Fruit fly (Drosophila melanogaster) whole organism, embryonic: Measurements from ENCODE around the gene tth.

Experiments
- Asciz ChIP-seq: fragments of 200-800 bp; sonication (Bioruptor generic); optimal IDR thresholded peaks from 2 replicates; lab custom pipeline; 2017; ENCODE audit warnings: missing biosample characterization, mild to moderate bottlenecking, missing genetic modification characterization, missing genetic modification reagents
- B-H2 ChIP-seq: fragments of 200-800 bp; sonication (Bioruptor generic); optimal IDR thresholded peaks from 2 replicates; lab custom pipeline; 2018; ENCODE audit warnings: missing biosample characterization, mild to moderate bottlenecking, missing genetic modification characterization
- C15 ChIP-seq: fragments of 200-800 bp; sonication (Bioruptor generic); IDR thresholded peaks from 3 replicates; pipeline ENCODE4 v1.3.6; 2022; ENCODE audit warnings: missing biosample characterization, missing genetic modification characterization
- CG10366 ChIP-seq: fragments of 200-800 bp; sonication (Bioruptor generic); IDR thresholded peaks from 2 replicates; pipeline ENCODE4 v1.3.6; 2022; ENCODE audit warnings: missing biosample characterization, missing genetic modification characterization
- CG11247 ChIP-seq: fragments of 200-800 bp; sonication (Bioruptor generic); IDR thresholded peaks from 2 replicates; pipeline ENCODE4 v1.3.6; 2022; ENCODE audit warnings: missing biosample characterization, missing genetic modification characterization
- CG13123 ChIP-seq: fragments of 200-800 bp; sonication (Bioruptor generic); optimal IDR thresholded peaks from 2 replicates; lab custom pipeline; 2016; ENCODE audit warnings: missing biosample characterization, missing genetic modification characterization
- CG13287 ChIP-seq: fragments of 200-800 bp; sonication (Bioruptor generic); IDR thresholded peaks from 2 replicates; pipeline ENCODE4 v1.3.6; 2022; ENCODE audit warnings: missing biosample characterization, missing genetic modification characterization; ENCODE audit not compliant: partially characterized antibody
- CG13894 ChIP-seq: fragments of 200-800 bp; sonication (Bioruptor generic); optimal IDR thresholded peaks from 3 replicates; lab custom pipeline; 2018; ENCODE audit warnings: missing biosample characterization, mild to moderate bottlenecking, missing genetic modification characterization, moderate library complexity
- CG17328 ChIP-seq: fragments of 200-800 bp; sonication (Bioruptor generic); IDR thresholded peaks from 2 replicates; pipeline ENCODE4 v1.3.6; 2022; ENCODE audit warnings: missing biosample characterization, missing genetic modification characterization
- CG17361 ChIP-seq: fragments of 200-800 bp; sonication (Bioruptor generic); IDR thresholded peaks from 3 replicates; pipeline ENCODE4 v1.3.6; 2022; ENCODE audit warnings: missing biosample characterization, missing genetic modification characterization
- CG2889 ChIP-seq: fragments of 200-800 bp; sonication (Bioruptor generic); IDR thresholded peaks from 3 replicates; pipeline ENCODE4 v1.3.6; 2022; ENCODE audit warnings: missing biosample characterization, missing genetic modification characterization
- CG31224 ChIP-seq: fragments of 200-800 bp; sonication (Bioruptor generic); IDR thresholded peaks from 2 replicates; pipeline ENCODE4 v1.3.6; 2022; ENCODE audit warnings: missing biosample characterization, missing genetic modification characterization
- CG32767 ChIP-seq: fragments of 200-800 bp; sonication (Bioruptor generic); IDR thresholded peaks from 2 replicates; pipeline ENCODE4 v1.3.6; 2022; ENCODE audit warnings: missing biosample characterization, missing genetic modification characterization
- CG5180 ChIP-seq: fragments of 200-800 bp; sonication (Bioruptor generic); optimal IDR thresholded peaks from 3 replicates; lab custom pipeline; 2017; ENCODE audit warnings: missing biosample characterization, missing genetic modification characterization, mild to moderate bottlenecking, moderate library complexity, missing genetic modification reagents
- CG5953 ChIP-seq: fragments of 200-800 bp; sonication (Bioruptor generic); IDR thresholded peaks from 2 replicates; pipeline ENCODE4 v1.3.6; 2022; ENCODE audit warnings: missing biosample characterization, missing genetic modification characterization
- CG6791 ChIP-seq: fragments of 200-800 bp; sonication (Bioruptor generic); IDR thresholded peaks from 3 replicates; pipeline ENCODE4 v1.3.6; 2022; ENCODE audit warnings: missing biosample characterization, missing genetic modification characterization; ENCODE audit not compliant: partially characterized antibody
- CG7786 ChIP-seq: fragments of 200-800 bp; sonication (Bioruptor generic); optimal IDR thresholded peaks from 2 replicates; lab custom pipeline; 2016; ENCODE audit warnings: missing biosample characterization, missing genetic modification characterization
- CG8290 ChIP-seq, 3 experiments: fragments of 200-800 bp; sonication (Bioruptor generic); optimal IDR thresholded peaks; 2 replicates each; lab custom pipeline; 2016 to 2019; ENCODE audit warnings: missing biosample characterization in 3 of 3, missing genetic modification characterization in 3 of 3, mild to moderate bottlenecking in 2 of 3, moderate library complexity in 1 of 3
- CG8765 ChIP-seq: fragments of 200-800 bp; sonication (Bioruptor generic); IDR thresholded peaks from 2 replicates; pipeline ENCODE4 v1.3.6; 2022; ENCODE audit warnings: missing biosample characterization, missing genetic modification characterization
- CG9215 ChIP-seq: fragments of 200-800 bp; sonication (Bioruptor generic); IDR thresholded peaks from 2 replicates; pipeline ENCODE4 v1.3.6; 2022; ENCODE audit warnings: missing biosample characterization, missing genetic modification characterization
- Dfd ChIP-seq, 2 experiments: fragments of >200 bp; optimal IDR thresholded peaks; 2 replicates each; lab custom pipeline; 2017; ENCODE audit warnings: missing biosample characterization in 2 of 2, missing genetic modification characterization in 2 of 2
- Dp ChIP-seq: fragments of 200-800 bp; sonication (Bioruptor generic); optimal IDR thresholded peaks from 2 replicates; lab custom pipeline; 2018; ENCODE audit warnings: missing biosample characterization, mild to moderate bottlenecking, missing genetic modification characterization, moderate library complexity
- Drgx ChIP-seq: fragments of 200-800 bp; sonication (Bioruptor generic); IDR thresholded peaks from 2 replicates; pipeline ENCODE4 v1.3.6; 2022; ENCODE audit warnings: missing biosample characterization, missing genetic modification characterization
- Gsc ChIP-seq: fragments of 200-800 bp; sonication (Bioruptor generic); IDR thresholded peaks from 2 replicates; pipeline ENCODE4 v1.3.6; 2022; ENCODE audit warnings: missing biosample characterization, missing genetic modification characterization
- Hr39 ChIP-seq: fragments of >200 bp; optimal IDR thresholded peaks from 2 replicates; lab custom pipeline; 2017
- Nf-YA ChIP-seq: fragments of 200-800 bp; sonication (Bioruptor generic); IDR thresholded peaks from 2 replicates; pipeline ENCODE4 v1.3.6; 2022; ENCODE audit warnings: missing biosample characterization, missing genetic modification characterization
- Sin3A ChIP-seq: fragments of >200 bp; optimal IDR thresholded peaks from 2 replicates; lab custom pipeline; 2018
- YL-1 ChIP-seq: fragments of 200-800 bp; sonication (Bioruptor generic); optimal IDR thresholded peaks from 3 replicates; lab custom pipeline; 2017; ENCODE audit warnings: missing biosample characterization, mild to moderate bottlenecking, missing genetic modification characterization
- ac ChIP-seq: fragments of 200-800 bp; sonication (Bioruptor generic); optimal IDR thresholded peaks from 3 replicates; lab custom pipeline; 2017; ENCODE audit warnings: missing biosample characterization, mild to moderate bottlenecking, missing genetic modification characterization
- bigmax ChIP-seq: fragments of 200-800 bp; sonication (Bioruptor generic); optimal IDR thresholded peaks from 2 replicates; lab custom pipeline; 2018; ENCODE audit warnings: missing biosample characterization, mild to moderate bottlenecking, missing genetic modification characterization
- br ChIP-seq: fragments of >200 bp; optimal IDR thresholded peaks from 2 replicates; lab custom pipeline; 2017
- btn ChIP-seq: fragments of 200-800 bp; sonication (Bioruptor generic); optimal IDR thresholded peaks from 2 replicates; lab custom pipeline; 2016; ENCODE audit warnings: missing biosample characterization, missing genetic modification characterization
- caup ChIP-seq: fragments of 200-800 bp; sonication (Bioruptor generic); optimal IDR thresholded peaks from 3 replicates; lab custom pipeline; 2017; ENCODE audit warnings: missing biosample characterization, mild to moderate bottlenecking, missing genetic modification characterization, moderate library complexity; ENCODE audit not compliant: severe bottlenecking
- gce ChIP-seq: fragments of 200-800 bp; sonication (Bioruptor generic); IDR thresholded peaks from 3 replicates; pipeline ENCODE4 v1.3.6; 2022; ENCODE audit warnings: missing biosample characterization, missing genetic modification characterization
- gcm2 ChIP-seq: fragments of 200-800 bp; sonication (Bioruptor generic); optimal IDR thresholded peaks from 2 replicates; lab custom pipeline; 2016; ENCODE audit warnings: missing biosample characterization, missing genetic modification characterization
- hb ChIP-seq: fragments of 200-800 bp; sonication (Bioruptor generic); IDR thresholded peaks from 3 replicates; pipeline ENCODE4 v1.3.6; 2022; ENCODE audit warnings: missing biosample characterization, missing genetic modification characterization; ENCODE audit not compliant: partially characterized antibody
- jing ChIP-seq: fragments of 200-800 bp; sonication (Bioruptor generic); optimal IDR thresholded peaks from 2 replicates; lab custom pipeline; 2018; ENCODE audit warnings: missing biosample characterization, mild to moderate bottlenecking, missing genetic modification characterization
- kah ChIP-seq: fragments of 200-800 bp; sonication (Bioruptor generic); optimal IDR thresholded peaks from 2 replicates; lab custom pipeline; 2018; ENCODE audit warnings: missing biosample characterization, mild to moderate bottlenecking, missing genetic modification characterization
- lbe ChIP-seq: fragments of 200-800 bp; sonication (Bioruptor generic); optimal IDR thresholded peaks from 2 replicates; lab custom pipeline; 2016; ENCODE audit warnings: missing biosample characterization, mild to moderate bottlenecking, missing genetic modification characterization
- nerfin-1 ChIP-seq: fragments of 200-800 bp; sonication (Bioruptor generic); optimal IDR thresholded peaks from 3 replicates; lab custom pipeline; 2019; ENCODE audit warnings: missing biosample characterization, mild to moderate bottlenecking, missing genetic modification characterization, moderate library complexity
- p53 ChIP-seq: fragments of 200-800 bp; sonication (Bioruptor generic); optimal IDR thresholded peaks from 2 replicates; lab custom pipeline; 2016; ENCODE audit warnings: missing biosample characterization, missing genetic modification characterization
- peb ChIP-seq: fragments of 200-800 bp; sonication (Bioruptor generic); IDR thresholded peaks from 2 replicates; pipeline ENCODE4 v1.3.6; 2022; ENCODE audit warnings: missing biosample characterization, missing genetic modification characterization
- run ChIP-seq: fragments of 200-800 bp; sonication (Bioruptor generic); optimal IDR thresholded peaks from 3 replicates; lab custom pipeline; 2018; ENCODE audit warnings: missing biosample characterization, mild to moderate bottlenecking, missing genetic modification characterization
- sens-2 ChIP-seq: fragments of 200-800 bp; sonication (Bioruptor generic); IDR thresholded peaks from 2 replicates; pipeline ENCODE4 v1.3.6; 2022; ENCODE audit warnings: missing biosample characterization, missing genetic modification characterization
- seq ChIP-seq: fragments of 200-800 bp; sonication (Bioruptor generic); IDR thresholded peaks from 2 replicates; pipeline ENCODE4 v1.3.6; 2022; ENCODE audit warnings: missing biosample characterization, missing genetic modification characterization
- slou ChIP-seq: fragments of 200-800 bp; sonication (Bioruptor generic); optimal IDR thresholded peaks from 3 replicates; lab custom pipeline; 2016; ENCODE audit warnings: missing biosample characterization, missing genetic modification characterization
- sqz ChIP-seq: fragments of 200-800 bp; sonication (Bioruptor generic); optimal IDR thresholded peaks from 3 replicates; lab custom pipeline; 2018; ENCODE audit warnings: missing biosample characterization, mild to moderate bottlenecking, missing genetic modification characterization
- tgo ChIP-seq: fragments of 200-800 bp; sonication (Bioruptor generic); IDR thresholded peaks from 3 replicates; pipeline ENCODE4 v1.3.6; 2022; ENCODE audit warnings: missing biosample characterization, missing genetic modification characterization
- toy ChIP-seq: fragments of 200-800 bp; sonication (Bioruptor generic); IDR thresholded peaks from 2 replicates; pipeline ENCODE4 v1.3.6; 2022; ENCODE audit warnings: missing biosample characterization, missing genetic modification characterization
- zen2 ChIP-seq: fragments of 200-800 bp; sonication (Bioruptor generic); IDR thresholded peaks from 3 replicates; pipeline ENCODE4 v1.3.6; 2022; ENCODE audit warnings: missing biosample characterization, missing genetic modification characterization; ENCODE audit not compliant: partially characterized antibody

Gene tth

DNA sequence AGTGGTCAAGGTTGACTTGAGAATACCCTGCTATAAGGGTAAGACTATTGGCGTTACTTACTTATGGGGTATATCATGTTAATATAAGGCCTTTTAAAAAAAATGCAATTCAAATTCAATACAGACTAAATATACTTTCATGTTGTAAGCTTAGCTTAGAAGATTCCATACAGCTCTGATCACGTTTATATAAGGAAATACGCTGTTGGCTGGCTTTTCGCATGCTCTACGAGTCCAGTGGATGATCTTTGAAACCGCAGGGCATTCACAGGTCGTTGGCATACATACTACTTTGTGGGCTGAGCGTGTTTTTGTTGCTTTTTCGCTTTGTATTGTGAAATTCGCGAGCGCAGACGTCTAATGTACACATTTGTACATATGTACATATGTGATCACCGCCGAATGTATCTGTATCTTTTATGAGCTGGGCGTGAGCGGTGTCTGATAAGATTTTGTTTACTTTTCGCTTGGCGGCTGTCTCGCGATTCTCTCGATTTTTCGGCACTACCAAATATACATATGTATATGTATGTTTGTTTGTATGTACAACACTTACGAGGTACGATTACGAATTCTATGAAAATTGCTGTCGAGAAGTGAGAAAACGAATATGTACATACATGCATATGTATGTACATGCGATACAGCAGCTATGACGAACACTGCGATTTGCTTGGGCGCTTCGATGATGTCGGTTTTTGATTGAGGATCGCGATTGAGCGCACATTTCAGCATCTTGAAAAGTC, 18.0 kb upstream of the tth start (continued):
- TF ChIP-seq CG5953 (no peak), CG9215 (peak; percentile 52; the same call in 1 of the 2 replicates), run (tag; lab: Kevin White, UChicago) (no peak), B-H2 (GFP tag; lab: Kevin White, UChicago) (peak; percentile 38), tgo (GFP tag; lab: Robert Waterston, UW) (no peak), Asciz (peak; percentile 36), toy (GFP tag; lab: Robert Waterston, UW) (0 out of 2 replicates have a peak, but pooled peaks have one; percentile 16), zen2 (no peak), CG17361 (GFP tag; lab: Robert Waterston, UW) (0 out of 3 replicates have a peak, but pooled peaks have one; percentile 20), CG31224 (no peak), Dp (no peak), ac (GFP tag; lab: Kevin White, UChicago) (peak; percentile 18), CG13287 (GFP tag; lab: Robert Waterston, UW) (no peak), Dfd (GFP tag; optimal IDR thresholded peaks at IDR 0.05; lab: Kevin White, UChicago) (no peak), CG13894 (tag; lab: Kevin White, UChicago) (peak; percentile 63), CG6791 (no peak), p53 (GFP tag; lab: Kevin White, UChicago) (no peak), CG8290 (GFP tag; optimal IDR thresholded peaks at IDR 0.05; lab: Kevin White, UChicago) (no peak), CG8290 (tag; optimal IDR thresholded peaks at IDR 0.05; lab: Kevin White, UChicago) (peak in 1 of 2 experiments; percentile 30), CG10366 (no peak), Sin3A (lab: Kevin White, UChicago) (no peak), sqz (GFP tag; lab: Kevin White, UChicago) (no peak), CG8765 (GFP tag; lab: Robert Waterston, UW) (no peak), peb (GFP tag; lab: Robert Waterston, UW) (no peak), CG11247 (peak; percentile 48; the same call in 1 of the 2 replicates), CG2889 (GFP tag; lab: Robert Waterston, UW) (no peak), CG5180 (GFP tag; lab: Kevin White, UChicago) (peak; percentile 50), btn (GFP tag; lab: Kevin White, UChicago) (no peak), seq (no peak; the same call in 1 of the 2 replicates), caup (peak; percentile 71), CG7786 (GFP tag; lab: Kevin White, UChicago) (peak; percentile 52), nerfin-1 (peak; percentile 4), bigmax (GFP tag; lab: Kevin White, UChicago) (no peak), gcm2 (GFP tag; lab: Kevin White, UChicago) (no peak), hb (no peak), slou (GFP tag; lab: Kevin White, UChicago) (peak; percentile 3), sens-2 (GFP tag; lab: Robert Waterston, UW) (no peak), gce (0 out of 3 replicates have a peak, but pooled peaks have one; percentile 27), Gsc (GFP tag; lab: Robert Waterston, UW) (no peak), C15 (GFP tag; lab: Robert Waterston, UW) (no peak), Hr39 (no peak), CG32767 (GFP tag; lab: Robert Waterston, UW) (no peak), jing (GFP tag; lab: Kevin White, UChicago) (no peak), br (lab: Kevin White, UChicago) (no peak), lbe (GFP tag; lab: Kevin White, UChicago) (peak; percentile 7), YL-1 (GFP tag; lab: Kevin White, UChicago) (peak; percentile 39), kah (GFP tag; lab: Kevin White, UChicago) (no peak), CG13123 (GFP tag; lab: Kevin White, UChicago) (no peak), Drgx (GFP tag; lab: Robert Waterston, UW) (0 out of 2 replicates have a peak, but pooled peaks have one; percentile 17), Nf-YA (no peak), CG17328 (GFP tag; lab: Robert Waterston, UW) (no peak)
